Worm (Caenorhabditis elegans) whole organism, L2 larva: ENCODE results near the gene Y53G8AR.1.

Experiments used
- C34F6.9 ChIP-seq: fragments of 150-350 bp; optimal IDR thresholded peaks from 2 replicates; lab custom pipeline; 2014; ENCODE audit warnings: missing biosample characterization, missing genetic modification characterization
- R02D3.7 ChIP-seq: fragments of 150-350 bp; optimal IDR thresholded peaks from 2 replicates; lab custom pipeline; 2014; ENCODE audit warnings: missing biosample characterization, missing genetic modification characterization
- ZK546.5 ChIP-seq: sonication (generic microtip); optimal IDR thresholded peaks from 2 replicates; lab custom pipeline; 2017; ENCODE audit warnings: missing biosample characterization, missing genetic modification characterization
- alr-1 ChIP-seq: fragments of 150-350 bp; optimal IDR thresholded peaks from 2 replicates; lab custom pipeline; 2014; ENCODE audit warnings: missing biosample characterization, missing genetic modification characterization
- ceh-16 ChIP-seq: fragments of 150-350 bp; optimal IDR thresholded peaks from 2 replicates; lab custom pipeline; 2014; ENCODE audit warnings: missing biosample characterization, missing genetic modification characterization
- egl-27 ChIP-seq: sonication (generic microtip); optimal IDR thresholded peaks from 3 replicates; lab custom pipeline; 2017; ENCODE audit warnings: missing biosample characterization, missing genetic modification reagents, missing genetic modification characterization
- elt-1 ChIP-seq: fragments of 150-350 bp; optimal IDR thresholded peaks from 2 replicates; lab custom pipeline; 2014; ENCODE audit warnings: missing biosample characterization, missing genetic modification characterization
- lsy-2 ChIP-seq, 2 experiments: fragments of 150-350 bp in 1 of 2; sonication (generic microtip) in 1 of 2; optimal IDR thresholded peaks; 2 replicates each; lab custom pipeline; 2014 to 2017; ENCODE audit warnings: missing biosample characterization in 2 of 2, missing genetic modification characterization in 2 of 2
- mab-5 ChIP-seq: fragments of 150-350 bp; optimal IDR thresholded peaks from 2 replicates; lab custom pipeline; 2014; ENCODE audit warnings: missing biosample characterization, missing genetic modification characterization
- nhr-10 ChIP-seq: sonication (generic microtip); optimal IDR thresholded peaks from 2 replicates; lab custom pipeline; 2017; ENCODE audit warnings: missing biosample characterization, missing genetic modification characterization
- nhr-12 ChIP-seq: fragments of 150-350 bp; optimal IDR thresholded peaks from 2 replicates; lab custom pipeline; 2014; ENCODE audit warnings: missing biosample characterization, missing genetic modification characterization
- nhr-21 ChIP-seq: fragments of 150-350 bp; optimal IDR thresholded peaks from 2 replicates; lab custom pipeline; 2014; ENCODE audit warnings: missing biosample characterization, missing genetic modification characterization
- nhr-77 ChIP-seq: fragments of 150-350 bp; optimal IDR thresholded peaks from 2 replicates; lab custom pipeline; 2014; ENCODE audit warnings: missing biosample characterization, missing genetic modification characterization
- sem-4 ChIP-seq: fragments of 150-350 bp; optimal IDR thresholded peaks from 2 replicates; lab custom pipeline; 2014; ENCODE audit warnings: missing biosample characterization, missing genetic modification reagents, missing genetic modification characterization
- sma-9 ChIP-seq, 2 experiments: fragments of 150-350 bp in 1 of 2; sonication (generic microtip) in 1 of 2; optimal IDR thresholded peaks; 2 replicates each; lab custom pipeline; 2014 to 2016; ENCODE audit warnings: missing genetic modification characterization in 2 of 2, mild to moderate bottlenecking in 1 of 2, missing biosample characterization in 1 of 2, missing compliant biosample characterization in 1 of 2, missing genetic modification reagents in 1 of 2, moderate library complexity in 1 of 2
- zag-1 ChIP-seq: fragments of 150-350 bp; optimal IDR thresholded peaks from 2 replicates; lab custom pipeline; 2014; ENCODE audit warnings: missing biosample characterization, missing genetic modification characterization
- ztf-1 ChIP-seq: fragments of 200-800 bp; sonication (Bioruptor generic); conservative IDR thresholded peaks from 2 replicates; pipeline ENCODE4 v1.3.6; 2022; ENCODE audit warnings: missing genetic modification characterization, missing compliant biosample characterization

Gene Y53G8AR.1

DNA sequence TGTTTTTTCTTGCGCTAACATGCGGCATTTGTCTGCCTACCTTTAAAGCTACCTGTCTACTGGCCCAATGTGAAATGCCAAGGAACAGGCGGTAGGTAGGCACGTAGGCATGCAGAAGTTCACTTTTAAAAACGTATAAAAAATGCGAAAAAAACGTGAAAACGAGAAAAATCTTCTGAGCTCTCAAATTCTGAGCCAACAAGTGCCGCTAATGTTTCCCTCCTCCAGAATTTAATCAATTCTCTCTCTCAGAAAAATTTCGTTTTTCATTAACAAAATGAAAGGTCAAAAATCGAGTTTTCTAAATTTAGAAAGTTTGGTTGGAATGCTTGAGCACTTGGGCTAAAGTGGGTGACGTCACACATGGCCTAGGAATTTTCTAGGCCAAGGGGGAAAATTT is 49.6 kb downstream of the Y53G8AR.1 start:
- TF ChIP-seq nhr-77 (tag; lab: Kevin White, UChicago) (no peak), ztf-1 (GFP tag; lab: Robert Waterston, UW) (no peak), nhr-12 (no peak), ZK546.5 (no peak), sem-4 (tag; lab: Kevin White, UChicago) (no peak), mab-5 (no peak), sma-9 (GFP tag; optimal IDR thresholded peaks at IDR 0.05; lab: Kevin White, UChicago) (no peak), sma-9 (tag; optimal IDR thresholded peaks at IDR 0.05; lab: Kevin White, UChicago) (no peak), lsy-2 (tag; optimal IDR thresholded peaks at IDR 0.05; lab: Kevin White, UChicago) (no peak), elt-1 (no peak), egl-27 (tag; lab: Kevin White, UChicago) (no peak), nhr-10 (tag; lab: Kevin White, UChicago) (no peak), C34F6.9 (tag; lab: Kevin White, UChicago) (no peak), zag-1 (tag; lab: Kevin White, UChicago) (no peak), alr-1 (tag; lab: Kevin White, UChicago) (no peak), nhr-21 (no peak), ceh-16 (tag; lab: Kevin White, UChicago) (no peak), R02D3.7 (no peak)
